Worm (Caenorhabditis elegans) whole organism, L4 larva: ENCODE results near the gene inf-1.

ENCODE experiments used
- F26F4.8 ChIP-seq: fragments of 200-800 bp; sonication (Bioruptor generic); conservative IDR thresholded peaks from 2 replicates; pipeline ENCODE4 v1.3.6; 2022; ENCODE audit warnings: missing genetic modification characterization, missing compliant biosample characterization
- R02D3.7 ChIP-seq: fragments of 150-350 bp; sonication (generic microtip); optimal IDR thresholded peaks from 3 replicates; lab custom pipeline; 2014; ENCODE audit warnings: missing biosample characterization, missing genetic modification characterization
- T20F7.1 ChIP-seq: fragments of 200-800 bp; sonication (Bioruptor generic); optimal IDR thresholded peaks from 2 replicates; lab custom pipeline; 2018; ENCODE audit warnings: mild to moderate bottlenecking, missing genetic modification characterization, missing compliant biosample characterization
- Y105C5A.15 ChIP-seq: fragments of 200-800 bp; sonication (Bioruptor generic); IDR thresholded peaks from 2 replicates; pipeline ENCODE4 v1.3.6; 2022; ENCODE audit warnings: missing genetic modification characterization, missing compliant biosample characterization
- Y48G9A.11 ChIP-seq: fragments of 200-800 bp; sonication (Bioruptor generic); IDR thresholded peaks from 2 replicates; pipeline ENCODE4 v1.3.6; 2022; ENCODE audit warnings: missing genetic modification reagents, missing genetic modification characterization, missing compliant biosample characterization
- Y5F2A.4 ChIP-seq: fragments of 200-800 bp; sonication (Bioruptor generic); optimal IDR thresholded peaks from 2 replicates; lab custom pipeline; 2018; ENCODE audit warnings: mild to moderate bottlenecking, missing genetic modification characterization, missing compliant biosample characterization
- attf-4 ChIP-seq: sonication (generic microtip); optimal IDR thresholded peaks from 3 replicates; lab custom pipeline; 2017; ENCODE audit warnings: missing biosample characterization, missing genetic modification characterization
- ceh-20 ChIP-seq: fragments of 200-800 bp; sonication (Bioruptor generic); IDR thresholded peaks from 2 replicates; pipeline ENCODE4 v1.3.6; 2022; ENCODE audit warnings: missing genetic modification reagents, missing genetic modification characterization, missing compliant biosample characterization
- ceh-32 ChIP-seq: sonication (generic microtip); optimal IDR thresholded peaks from 2 replicates; lab custom pipeline; 2016; ENCODE audit warnings: mild to moderate bottlenecking, missing genetic modification characterization, missing compliant biosample characterization; ENCODE audit not compliant: poor library complexity
- ceh-44 ChIP-seq: fragments of 200-800 bp; sonication (Bioruptor generic); IDR thresholded peaks from 2 replicates; pipeline ENCODE4 v1.3.6; 2022; ENCODE audit warnings: missing genetic modification reagents, missing genetic modification characterization, missing compliant biosample characterization
- ces-1 ChIP-seq: fragments of 150-350 bp; sonication (generic microtip); optimal IDR thresholded peaks from 4 replicates; lab custom pipeline; 2014; ENCODE audit warnings: missing biosample characterization, missing genetic modification reagents, missing genetic modification characterization
- cey-2 ChIP-seq: sonication (generic microtip); optimal IDR thresholded peaks from 3 replicates; lab custom pipeline; 2017; ENCODE audit warnings: missing genetic modification characterization, mild to moderate bottlenecking, missing compliant biosample characterization, antibody characterized with exemption, borderline replicate concordance; ENCODE audit not compliant: insufficient read depth
- ctbp-1 ChIP-seq: fragments of 200-800 bp; sonication (Bioruptor generic); IDR thresholded peaks from 2 replicates; pipeline ENCODE4 v1.3.6; 2022; ENCODE audit warnings: missing genetic modification reagents, missing genetic modification characterization, missing compliant biosample characterization
- daf-16 ChIP-seq, 3 experiments: sonication (generic microtip); optimal IDR thresholded peaks; 2 replicates each; lab custom pipeline; 2016 to 2017; ENCODE audit warnings: missing genetic modification characterization in 3 of 3, missing genetic modification reagents in 3 of 3, mild to moderate bottlenecking in 2 of 3, missing compliant biosample characterization in 2 of 3, missing biosample characterization in 1 of 3, moderate library complexity in 1 of 3
- daf-19 ChIP-seq: fragments of 200-800 bp; sonication (Bioruptor generic); conservative IDR thresholded peaks from 2 replicates; pipeline ENCODE4 v1.3.6; 2022; ENCODE audit warnings: missing genetic modification characterization, missing compliant biosample characterization
- dmd-6 ChIP-seq: fragments of 200-800 bp; sonication (Bioruptor generic); IDR thresholded peaks from 2 replicates; pipeline ENCODE4 v1.3.6; 2022; ENCODE audit warnings: missing genetic modification reagents, missing genetic modification characterization, missing compliant biosample characterization
- dmd-9 ChIP-seq: fragments of 200-800 bp; sonication (Bioruptor generic); IDR thresholded peaks from 2 replicates; pipeline ENCODE4 v1.3.6; 2022; ENCODE audit warnings: missing genetic modification reagents, missing genetic modification characterization, missing compliant biosample characterization
- dpl-1 ChIP-seq: fragments of 150-350 bp; optimal IDR thresholded peaks from 2 replicates; lab custom pipeline; 2014; ENCODE audit warnings: missing biosample characterization, missing genetic modification reagents, missing genetic modification characterization
- duxl-1 ChIP-seq: sonication (generic microtip); optimal IDR thresholded peaks from 2 replicates; lab custom pipeline; 2016; ENCODE audit warnings: mild to moderate bottlenecking, missing genetic modification characterization, moderate library complexity, missing compliant biosample characterization; ENCODE audit not compliant: poor library complexity
- dve-1 ChIP-seq: sonication (generic microtip); optimal IDR thresholded peaks from 2 replicates; lab custom pipeline; 2017; ENCODE audit warnings: antibody characterized with exemption, mild to moderate bottlenecking, missing genetic modification characterization, missing compliant biosample characterization; ENCODE audit not compliant: insufficient read depth
- egl-27 ChIP-seq: sonication (generic microtip); optimal IDR thresholded peaks from 3 replicates; lab custom pipeline; 2017; ENCODE audit warnings: missing biosample characterization, missing genetic modification reagents, missing genetic modification characterization
- fos-1 ChIP-seq: fragments of 150-350 bp; optimal IDR thresholded peaks from 2 replicates; lab custom pipeline; 2014; ENCODE audit warnings: missing biosample characterization, missing genetic modification characterization
- hlh-11 ChIP-seq: fragments of 200-800 bp; sonication (Bioruptor generic); optimal IDR thresholded peaks from 2 replicates; lab custom pipeline; 2018; ENCODE audit warnings: mild to moderate bottlenecking, missing genetic modification characterization, missing compliant biosample characterization
- hlh-30 ChIP-seq: sonication (generic microtip); optimal IDR thresholded peaks from 2 replicates; lab custom pipeline; 2017; ENCODE audit warnings: antibody characterized with exemption, mild to moderate bottlenecking, missing genetic modification characterization, missing compliant biosample characterization; ENCODE audit not compliant: insufficient read depth
- jun-1 ChIP-seq: fragments of 150-350 bp; optimal IDR thresholded peaks from 2 replicates; lab custom pipeline; 2014; ENCODE audit warnings: missing biosample characterization, missing genetic modification reagents, missing genetic modification characterization
- lin-1 ChIP-seq: fragments of 200-800 bp; sonication (Bioruptor generic); IDR thresholded peaks from 2 replicates; pipeline ENCODE4 v1.3.6; 2022; ENCODE audit warnings: missing genetic modification reagents, missing genetic modification characterization, missing compliant biosample characterization
- lir-3 ChIP-seq: sonication (generic microtip); optimal IDR thresholded peaks from 2 replicates; lab custom pipeline; 2016; ENCODE audit warnings: mild to moderate bottlenecking, missing genetic modification characterization, missing compliant biosample characterization
- lsy-2 ChIP-seq, 2 experiments: fragments of 150-350 bp in 1 of 2; sonication (generic microtip) in 1 of 2; optimal IDR thresholded peaks; 2 replicates each; lab custom pipeline; 2014 to 2017; ENCODE audit warnings: missing biosample characterization in 2 of 2, missing genetic modification characterization in 2 of 2
- mdl-1 ChIP-seq, 2 experiments: fragments of 150-350 bp in 1 of 2; sonication (generic microtip) in 1 of 2; optimal IDR thresholded peaks; 2 replicates each; lab custom pipeline; 2014 to 2017; ENCODE audit warnings: missing biosample characterization in 2 of 2, missing genetic modification characterization in 2 of 2
- mep-1 ChIP-seq: fragments of 150-350 bp; sonication (generic microtip); optimal IDR thresholded peaks from 3 replicates; lab custom pipeline; 2014; ENCODE audit warnings: missing biosample characterization, missing genetic modification characterization
- mxl-2 ChIP-seq: fragments of 200-800 bp; sonication (Bioruptor generic); conservative IDR thresholded peaks from 2 replicates; pipeline ENCODE4 v1.3.6; 2022; ENCODE audit warnings: missing genetic modification reagents, missing genetic modification characterization, missing compliant biosample characterization
- nhr-11 ChIP-seq: fragments of 150-350 bp; optimal IDR thresholded peaks from 2 replicates; lab custom pipeline; 2014; ENCODE audit warnings: missing biosample characterization, missing genetic modification characterization
- nhr-25 ChIP-seq: sonication (generic microtip); optimal IDR thresholded peaks from 2 replicates; lab custom pipeline; 2017; ENCODE audit warnings: missing genetic modification characterization, mild to moderate bottlenecking, missing compliant biosample characterization, antibody characterized with exemption, moderate library complexity, borderline replicate concordance; ENCODE audit not compliant: insufficient read depth
- nhr-28 ChIP-seq: fragments of 150-350 bp; optimal IDR thresholded peaks from 2 replicates; lab custom pipeline; 2014; ENCODE audit warnings: missing biosample characterization, missing genetic modification characterization
- nhr-41 ChIP-seq: fragments of 200-800 bp; sonication (Bioruptor generic); IDR thresholded peaks from 2 replicates; pipeline ENCODE4 v1.3.6; 2022; ENCODE audit warnings: missing genetic modification reagents, missing genetic modification characterization, missing compliant biosample characterization
- nhr-48 ChIP-seq: sonication (generic microtip); optimal IDR thresholded peaks from 2 replicates; lab custom pipeline; 2016; ENCODE audit warnings: mild to moderate bottlenecking, missing genetic modification characterization, missing compliant biosample characterization
- nhr-6 ChIP-seq: fragments of 150-350 bp; optimal IDR thresholded peaks from 2 replicates; lab custom pipeline; 2014; ENCODE audit warnings: missing biosample characterization, missing genetic modification characterization
- php-3 ChIP-seq: fragments of 200-800 bp; sonication (Bioruptor generic); IDR thresholded peaks from 2 replicates; pipeline ENCODE4 v1.3.6; 2022; ENCODE audit warnings: missing genetic modification reagents, missing genetic modification characterization, missing compliant biosample characterization
- set-16 ChIP-seq: fragments of 200-800 bp; sonication (Bioruptor generic); IDR thresholded peaks from 2 replicates; pipeline ENCODE4 v1.3.6; 2022; ENCODE audit warnings: missing genetic modification reagents, missing genetic modification characterization, missing compliant biosample characterization
- snpc-1.2 ChIP-seq: fragments of 200-800 bp; sonication (Bioruptor generic); IDR thresholded peaks from 2 replicates; pipeline ENCODE4 v1.3.6; 2022; ENCODE audit warnings: missing genetic modification reagents, missing genetic modification characterization, missing compliant biosample characterization
- tra-1 ChIP-seq: fragments of 200-800 bp; sonication (Bioruptor generic); IDR thresholded peaks from 2 replicates; pipeline ENCODE4 v1.3.6; 2022; ENCODE audit warnings: missing genetic modification reagents, missing genetic modification characterization, missing compliant biosample characterization
- unc-39 ChIP-seq: sonication (generic microtip); optimal IDR thresholded peaks from 2 replicates; lab custom pipeline; 2017; ENCODE audit warnings: missing biosample characterization, missing genetic modification characterization
- unc-62 ChIP-seq, 3 experiments: fragments of 150-350 bp in 1 of 3; sonication (generic microtip); optimal IDR thresholded peaks in 2 of 3; peaks in 1 of 3; 1 replicate in 1 of 3; 2 replicates in 2 of 3; lab custom pipeline; 2014 to 2017; ENCODE audit warnings: missing biosample characterization in 3 of 3, missing genetic modification characterization in 3 of 3, missing genetic modification reagents in 3 of 3, missing genotype in 1 of 3
- zfp-3 ChIP-seq: fragments of 200-800 bp; sonication (Bioruptor generic); conservative IDR thresholded peaks from 2 replicates; pipeline ENCODE4 v1.3.6; 2022; ENCODE audit warnings: missing genetic modification reagents, missing genetic modification characterization, missing compliant biosample characterization

The inf-1 gene

ce11 chrIII:6897587-6898064, 32.3 kb upstream of the inf-1 start, which contains the start of gene T07E3.4 (continued):
- no peak for TF ChIP-seq Y105C5A.15 (GFP tag; lab: Robert Waterston, UW)
- TF ChIP-seq unc-39 (tag; lab: Kevin White, UChicago), result no peak
- no peak for TF ChIP-seq Y5F2A.4
- no peak for TF ChIP-seq duxl-1 (tag; lab: Kevin White, UChicago)
- TF ChIP-seq lir-3 (tag; lab: Kevin White, UChicago), result no peak
- TF ChIP-seq cey-2 (tag; lab: Kevin White, UChicago), result peak; percentile 19
- no peak for TF ChIP-seq ces-1 (GFP tag; lab: Kevin White, UChicago)
- TF ChIP-seq nhr-41 (GFP tag; lab: Robert Waterston, UW), result no peak
- peak; percentile 48 for TF ChIP-seq dpl-1
- no peak for TF ChIP-seq ceh-44
- TF ChIP-seq F26F4.8, result no peak
- TF ChIP-seq ceh-32 (tag; lab: Kevin White, UChicago), result no peak
- no peak for TF ChIP-seq nhr-6 (tag; lab: Kevin White, UChicago)
- TF ChIP-seq dmd-9 (GFP tag; lab: Robert Waterston, UW), result no peak

DNA sequence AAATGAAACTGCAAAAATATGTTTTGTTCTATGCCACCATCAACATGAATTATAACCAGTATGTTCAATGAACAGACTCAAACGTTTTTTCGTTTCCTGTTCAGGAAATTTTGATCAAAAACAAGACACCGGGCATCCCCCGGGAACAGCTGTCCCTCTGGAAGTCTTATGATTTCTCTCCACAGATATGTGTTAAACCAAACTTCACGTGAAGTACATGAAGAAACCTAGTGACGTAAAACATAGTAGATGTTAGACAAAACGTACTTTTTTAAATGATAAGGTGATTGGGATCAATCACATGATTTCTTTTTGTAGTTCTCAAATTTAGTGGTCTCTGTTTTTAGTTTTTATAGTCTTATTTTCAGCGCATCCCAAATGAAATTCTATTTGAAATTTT, 31.4 kb upstream of the inf-1 start:
- peak; percentile 80 for TF ChIP-seq nhr-28 (tag; lab: Kevin White, UChicago)
- no peak for TF ChIP-seq attf-4 (tag; lab: Kevin White, UChicago)
- peak in 1 of 2 experiments; percentile 1 for TF ChIP-seq daf-16 (GFP tag; optimal IDR thresholded peaks at IDR 0.05; lab: Kevin White, UChicago)
- TF ChIP-seq daf-16 (tag; optimal IDR thresholded peaks at IDR 0.05; lab: Kevin White, UChicago), result peak; percentile 22
- no peak for TF ChIP-seq ctbp-1 (GFP tag; lab: Robert Waterston, UW)
- TF ChIP-seq lsy-2 (tag; optimal IDR thresholded peaks at IDR 0.05; lab: Kevin White, UChicago), result peak in 1 of 2 experiments; percentile 44
- TF ChIP-seq daf-19 (GFP tag; lab: Robert Waterston, UW), result no peak
- TF ChIP-seq dmd-9 (GFP tag; lab: Robert Waterston, UW), result no peak
- no peak for TF ChIP-seq egl-27 (tag; lab: Kevin White, UChicago)
- 0 out of 2 replicates have a peak, but pooled peaks have one; percentile 38 for TF ChIP-seq php-3 (GFP tag; lab: Robert Waterston, UW)
- no peak for TF ChIP-seq nhr-25 (tag; lab: Kevin White, UChicago)
- peak in 1 of 2 experiments; percentile 52 for TF ChIP-seq mdl-1 (tag; optimal IDR thresholded peaks at IDR 0.05; lab: Kevin White, UChicago)
- no peak for TF ChIP-seq Y48G9A.11
- 0 out of 2 replicates have a peak, but pooled peaks have one; percentile 30 for TF ChIP-seq tra-1
- TF ChIP-seq hlh-30 (tag; lab: Kevin White, UChicago), result peak; percentile 84
- no peak for TF ChIP-seq R02D3.7 (tag; lab: Kevin White, UChicago)
- peak; percentile 51 for TF ChIP-seq T20F7.1 (GFP tag; lab: Kevin White, UChicago)
- no peak for TF ChIP-seq fos-1
- TF ChIP-seq ces-1 (GFP tag; lab: Kevin White, UChicago), result no peak
- TF ChIP-seq nhr-11 (tag; lab: Kevin White, UChicago), result peak; percentile 69
- TF ChIP-seq nhr-48, result peak; percentile 47
- 0 out of 2 replicates have a peak, but pooled peaks have one; percentile 31 for TF ChIP-seq lin-1
- TF ChIP-seq nhr-6 (tag; lab: Kevin White, UChicago), result no peak
- TF ChIP-seq mep-1 (tag; lab: Kevin White, UChicago), result peak; percentile 39
- TF ChIP-seq zfp-3 (GFP tag; lab: Robert Waterston, UW), result 0 out of 2 replicates have a peak, but pooled peaks have one; percentile 16
- TF ChIP-seq dve-1, result peak; percentile 61
- no peak for TF ChIP-seq jun-1 (tag; lab: Kevin White, UChicago)
- peak; percentile 81 for TF ChIP-seq hlh-11 (tag; lab: Kevin White, UChicago)
- TF ChIP-seq ceh-20 (GFP tag; lab: Robert Waterston, UW), result peak; percentile 58; the same call in 1 of the 2 replicates
- no peak for TF ChIP-seq snpc-1.2 (GFP tag; lab: Robert Waterston, UW)
- TF ChIP-seq unc-62 (GFP tag; optimal IDR thresholded peaks at IDR 0.05 in 1 of 2; lab: Kevin White, UChicago), result peak in 1 of 2 experiments; percentile 72
- TF ChIP-seq unc-62 (tag; optimal IDR thresholded peaks at IDR 0.05; lab: Kevin White, UChicago), result no peak
- peak; percentile 60 for TF ChIP-seq mxl-2 (GFP tag; lab: Robert Waterston, UW)
- peak; percentile 74 for TF ChIP-seq dmd-6 (GFP tag; lab: Robert Waterston, UW)
- TF ChIP-seq set-16 (GFP tag; lab: Robert Waterston, UW), result no peak
